Worm (Caenorhabditis elegans): ENCODE measurements around the gene glb-31.

- TF ChIP-seq hmg-1.1 (GFP tag; IDR thresholded peaks at IDR 0.05) = no peak
- no peak for TF ChIP-seq zag-1 (tag; optimal IDR thresholded peaks at IDR 0.05)
- TF ChIP-seq dmd-8 (GFP tag; IDR thresholded peaks at IDR 0.05) = no peak
- TF ChIP-seq mep-1 (tag; optimal IDR thresholded peaks at IDR 0.05) = no peak
- TF ChIP-seq lim-7 (GFP tag; IDR thresholded peaks at IDR 0.05) = no peak
Observed at ce11 chrII:1297044-1297696, 4.3 kb downstream of the glb-31 start.
